Worm (Caenorhabditis elegans) whole organism, L4/young adult: ENCODE data around the gene vab-19.

Experiments used
- W03F9.2 ChIP-seq: fragments of 150-350 bp; optimal IDR thresholded peaks from 2 replicates; lab custom pipeline; 2014; ENCODE audit warnings: missing biosample characterization, missing genetic modification characterization
- dao-5 ChIP-seq: sonication (generic microtip); optimal IDR thresholded peaks from 2 replicates; lab custom pipeline; 2016; ENCODE audit warnings: missing genotype, missing genetic modification characterization, moderate library complexity, missing compliant biosample characterization
- him-1 ChIP-seq: sonication (generic microtip); optimal IDR thresholded peaks from 2 replicates; lab custom pipeline; 2016; ENCODE audit warnings: missing genotype, missing genetic modification reagents, missing genetic modification characterization, missing compliant biosample characterization

DNA sequence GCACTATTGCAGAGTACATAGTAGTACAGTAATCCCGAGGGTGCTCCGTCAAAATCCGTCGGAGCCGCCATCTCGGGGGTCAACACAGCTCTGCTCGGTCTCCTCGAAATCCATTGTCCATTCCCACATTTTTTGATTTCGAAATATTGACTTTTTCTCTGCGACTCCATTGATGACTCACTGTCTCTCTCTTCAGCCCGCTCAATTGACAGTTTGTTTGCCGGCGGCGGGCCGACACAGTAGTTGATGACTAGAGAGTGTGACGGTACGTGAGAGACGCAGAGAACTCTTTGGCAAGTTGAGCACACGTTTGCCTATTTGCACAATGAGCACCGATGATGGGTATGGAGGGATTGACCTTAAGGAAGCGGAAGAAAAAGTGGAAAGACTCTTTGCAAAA, 11.7 kb downstream of the vab-19 start:
- TF ChIP-seq him-1: no peak
- TF ChIP-seq dao-5 (tag; lab: Kevin White, UChicago): no peak
- no peak for TF ChIP-seq W03F9.2
